Worm (Caenorhabditis elegans) whole organism, L3 larva: ENCODE measurements around the gene F54E4.2.

Source experiments
- ceh-82 ChIP-seq: fragments of 150-350 bp; optimal IDR thresholded peaks from 2 replicates; lab custom pipeline; 2014; ENCODE audit warnings: missing biosample characterization, missing genetic modification characterization
- elt-2 ChIP-seq: sonication (generic microtip); optimal IDR thresholded peaks from 2 replicates; lab custom pipeline; 2016; ENCODE audit warnings: missing genetic modification reagents, mild to moderate bottlenecking, missing genetic modification characterization, missing compliant biosample characterization
- fkh-10 ChIP-seq: sonication (generic microtip); optimal IDR thresholded peaks from 2 replicates; lab custom pipeline; 2017; ENCODE audit warnings: missing biosample characterization, missing genetic modification reagents, missing genetic modification characterization
- lin-15B ChIP-seq: fragments of 150-350 bp; optimal IDR thresholded peaks from 2 replicates; lab custom pipeline; 2014; ENCODE audit warnings: missing biosample characterization, missing genetic modification characterization
- nhr-237 ChIP-seq: fragments of 150-350 bp; optimal IDR thresholded peaks from 2 replicates; lab custom pipeline; 2014; ENCODE audit warnings: missing biosample characterization, missing genetic modification characterization
- pqm-1 ChIP-seq: fragments of 150-350 bp; optimal IDR thresholded peaks from 2 replicates; lab custom pipeline; 2017; ENCODE audit warnings: missing biosample characterization, missing genetic modification characterization, inconsistent platforms
- tbx-2 ChIP-seq: sonication (generic microtip); optimal IDR thresholded peaks from 2 replicates; lab custom pipeline; 2016; ENCODE audit warnings: mild to moderate bottlenecking, missing genetic modification characterization, missing compliant biosample characterization

DNA sequence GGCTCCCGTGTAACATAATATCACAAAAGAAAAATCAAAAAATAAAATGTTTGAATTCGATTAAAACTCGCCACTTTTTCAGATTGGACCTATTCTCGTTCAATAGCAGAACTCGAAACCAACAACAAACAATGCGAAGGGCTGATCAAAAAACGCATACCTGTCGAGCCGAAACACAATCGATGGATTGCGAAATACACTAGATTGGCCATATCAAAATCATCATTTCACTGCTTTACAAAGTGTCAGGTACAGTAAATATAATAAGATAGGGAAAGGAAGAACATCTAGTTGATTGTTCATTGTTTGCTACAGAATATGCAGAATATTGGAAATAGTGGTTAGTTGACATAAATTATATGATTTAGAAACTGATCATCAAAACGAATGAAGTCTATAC, 20.9 kb downstream of the F54E4.2 start:
- TF ChIP-seq pqm-1 (tag; lab: Kevin White, UChicago): no peak
- TF ChIP-seq tbx-2: no peak
- no peak for TF ChIP-seq elt-2 (tag; lab: Kevin White, UChicago)
- no peak for TF ChIP-seq nhr-237
- TF ChIP-seq fkh-10 (GFP tag; lab: Kevin White, UChicago): no peak
- TF ChIP-seq ceh-82: no peak
- TF ChIP-seq lin-15B (tag; lab: Kevin White, UChicago): no peak
